Worm (Caenorhabditis elegans) whole organism, L4/young adult: Measurements from ENCODE around the gene K08H2.7.

Experiments
- dao-5 ChIP-seq: sonication (generic microtip); optimal IDR thresholded peaks from 2 replicates; lab custom pipeline; 2016; ENCODE audit warnings: missing genotype, missing genetic modification characterization, moderate library complexity, missing compliant biosample characterization
- him-1 ChIP-seq: sonication (generic microtip); optimal IDR thresholded peaks from 2 replicates; lab custom pipeline; 2016; ENCODE audit warnings: missing genotype, missing genetic modification reagents, missing genetic modification characterization, missing compliant biosample characterization

- no peak for TF ChIP-seq him-1 (tag; lab: Kevin White, UChicago)
- no peak for TF ChIP-seq dao-5 (tag; lab: Kevin White, UChicago)
Measured at ce11 chrX:13224608-13225007, 23.6 kb downstream of the K08H2.7 start, which contains the start of gene skr-19.
